Fruit fly (Drosophila melanogaster) whole organism, embryonic: ENCODE measurements around the gene Npc2f.

Experiments used
- Atf-2 ChIP-seq: fragments of 200-800 bp; sonication (Bioruptor generic); optimal IDR thresholded peaks from 2 replicates; lab custom pipeline; 2016; ENCODE audit warnings: missing biosample characterization, missing genetic modification characterization
- BEAF-32 ChIP-seq: fragments of 200-800 bp; sonication (Bioruptor generic); optimal IDR thresholded peaks from 3 replicates; lab custom pipeline; 2017; ENCODE audit warnings: missing biosample characterization, missing genetic modification characterization, mild to moderate bottlenecking, moderate library complexity, missing genetic modification reagents
- BtbVII ChIP-seq: fragments of 200-800 bp; sonication (Bioruptor generic); optimal IDR thresholded peaks from 3 replicates; lab custom pipeline; 2017; ENCODE audit warnings: missing biosample characterization, mild to moderate bottlenecking, missing genetic modification characterization
- CG10267 ChIP-seq: fragments of 200-800 bp; sonication (Bioruptor generic); optimal IDR thresholded peaks from 2 replicates; lab custom pipeline; 2018; ENCODE audit warnings: missing biosample characterization, mild to moderate bottlenecking, missing genetic modification characterization, moderate library complexity
- CG11723 ChIP-seq: fragments of 200-800 bp; sonication (Bioruptor generic); optimal IDR thresholded peaks from 2 replicates; lab custom pipeline; 2017; ENCODE audit warnings: missing biosample characterization, mild to moderate bottlenecking, missing genetic modification characterization
- CG12942 ChIP-seq: fragments of 200-800 bp; sonication (Bioruptor generic); optimal IDR thresholded peaks from 3 replicates; lab custom pipeline; 2016; ENCODE audit warnings: missing biosample characterization, missing genetic modification characterization
- CG13894 ChIP-seq: fragments of 200-800 bp; sonication (Bioruptor generic); optimal IDR thresholded peaks from 3 replicates; lab custom pipeline; 2018; ENCODE audit warnings: missing biosample characterization, mild to moderate bottlenecking, missing genetic modification characterization, moderate library complexity
- CG14441 ChIP-seq: fragments of 200-800 bp; sonication (Bioruptor generic); IDR thresholded peaks from 2 replicates; pipeline ENCODE4 v1.3.6; 2022; ENCODE audit warnings: missing biosample characterization, missing genetic modification characterization
- CG1529 ChIP-seq: fragments of 200-800 bp; sonication (Bioruptor generic); optimal IDR thresholded peaks from 3 replicates; lab custom pipeline; 2018; ENCODE audit warnings: missing biosample characterization, missing genetic modification characterization
- CG1603 ChIP-seq: fragments of 200-800 bp; sonication (Bioruptor generic); optimal IDR thresholded peaks from 2 replicates; lab custom pipeline; 2019; ENCODE audit warnings: missing biosample characterization, mild to moderate bottlenecking, missing genetic modification characterization, moderate library complexity
- CG18476 ChIP-seq: fragments of 200-800 bp; sonication (Bioruptor generic); optimal IDR thresholded peaks from 2 replicates; lab custom pipeline; 2016; ENCODE audit warnings: missing biosample characterization, mild to moderate bottlenecking, missing genetic modification characterization
- CG2120 ChIP-seq: fragments of 200-800 bp; sonication (Bioruptor generic); optimal IDR thresholded peaks from 3 replicates; lab custom pipeline; 2016; ENCODE audit warnings: missing biosample characterization, missing genetic modification characterization
- CG30403 ChIP-seq: fragments of 200-800 bp; sonication (Bioruptor generic); optimal IDR thresholded peaks from 3 replicates; lab custom pipeline; 2016; ENCODE audit warnings: missing biosample characterization, missing genetic modification characterization
- CG30431 ChIP-seq: fragments of 200-800 bp; sonication (Bioruptor generic); optimal IDR thresholded peaks from 2 replicates; lab custom pipeline; 2017; ENCODE audit warnings: missing biosample characterization, missing genetic modification characterization
- CG3838 ChIP-seq: fragments of 200-800 bp; sonication (Bioruptor generic); optimal IDR thresholded peaks from 3 replicates; lab custom pipeline; 2016; ENCODE audit warnings: missing biosample characterization, missing genetic modification characterization
- CG4820 ChIP-seq: fragments of 200-800 bp; sonication (Bioruptor generic); optimal IDR thresholded peaks from 3 replicates; lab custom pipeline; 2016; ENCODE audit warnings: missing biosample characterization, missing genetic modification characterization
- CG6254 ChIP-seq: fragments of 200-800 bp; sonication (Bioruptor generic); optimal IDR thresholded peaks from 3 replicates; lab custom pipeline; 2017; ENCODE audit warnings: mild to moderate bottlenecking, missing biosample characterization, missing genetic modification reagents, missing genetic modification characterization
- CG6689 ChIP-seq: fragments of 200-800 bp; sonication (Bioruptor generic); IDR thresholded peaks from 2 replicates; pipeline ENCODE4 v1.3.6; 2022; ENCODE audit warnings: missing biosample characterization, missing genetic modification characterization
- CG7745 ChIP-seq: fragments of 200-800 bp; sonication (Bioruptor generic); optimal IDR thresholded peaks from 2 replicates; lab custom pipeline; 2018; ENCODE audit warnings: missing biosample characterization, mild to moderate bottlenecking, missing genetic modification characterization, moderate library complexity
- CG9727 ChIP-seq: fragments of 200-800 bp; sonication (Bioruptor generic); optimal IDR thresholded peaks from 3 replicates; lab custom pipeline; 2017; ENCODE audit warnings: missing biosample characterization, mild to moderate bottlenecking, missing genetic modification characterization
- CTCF ChIP-seq: fragments of 200-800 bp; sonication (Bioruptor generic); optimal IDR thresholded peaks from 2 replicates; lab custom pipeline; 2017; ENCODE audit warnings: missing biosample characterization, mild to moderate bottlenecking, missing genetic modification characterization, moderate library complexity
- CkIIα-i1 ChIP-seq: fragments of 200-800 bp; sonication (Bioruptor generic); IDR thresholded peaks from 2 replicates; pipeline ENCODE4 v1.3.6; 2022; ENCODE audit warnings: missing biosample characterization, missing genetic modification characterization
- D19B ChIP-seq: fragments of 200-800 bp; sonication (Bioruptor generic); optimal IDR thresholded peaks from 2 replicates; lab custom pipeline; 2017; ENCODE audit warnings: missing biosample characterization, mild to moderate bottlenecking, missing genetic modification characterization
- Dip2 ChIP-seq: fragments of 200-800 bp; sonication (Bioruptor generic); IDR thresholded peaks from 2 replicates; pipeline ENCODE4 v1.3.6; 2022; ENCODE audit warnings: missing biosample characterization, missing genetic modification characterization
- Dip3 ChIP-seq: fragments of 200-800 bp; sonication (Bioruptor generic); optimal IDR thresholded peaks from 3 replicates; lab custom pipeline; 2016; ENCODE audit warnings: missing biosample characterization, missing genetic modification characterization
- Dll ChIP-seq: fragments of 200-800 bp; sonication (Bioruptor generic); IDR thresholded peaks from 4 replicates; pipeline ENCODE4 v1.3.6; 2022; ENCODE audit warnings: missing biosample characterization, missing genetic modification characterization; ENCODE audit not compliant: partially characterized antibody
- Dp ChIP-seq: fragments of 200-800 bp; sonication (Bioruptor generic); optimal IDR thresholded peaks from 2 replicates; lab custom pipeline; 2018; ENCODE audit warnings: missing biosample characterization, mild to moderate bottlenecking, missing genetic modification characterization, moderate library complexity
- E2f1 ChIP-seq: fragments of 200-800 bp; sonication (Bioruptor generic); IDR thresholded peaks from 2 replicates; pipeline ENCODE4 v1.3.6; 2022; ENCODE audit warnings: missing biosample characterization, missing genetic modification characterization
- Ets97D ChIP-seq: fragments of 200-800 bp; sonication (Bioruptor generic); optimal IDR thresholded peaks from 3 replicates; lab custom pipeline; 2016; ENCODE audit warnings: missing biosample characterization, missing genetic modification characterization
- Fer1 ChIP-seq: fragments of 200-800 bp; sonication (Bioruptor generic); optimal IDR thresholded peaks from 2 replicates; lab custom pipeline; 2017; ENCODE audit warnings: missing biosample characterization, mild to moderate bottlenecking, missing genetic modification characterization
- Fer2 ChIP-seq: fragments of 200-800 bp; sonication (Bioruptor generic); optimal IDR thresholded peaks from 2 replicates; lab custom pipeline; 2018; ENCODE audit warnings: missing biosample characterization, mild to moderate bottlenecking, missing genetic modification characterization, moderate library complexity
- Kr ChIP-seq: fragments of 200-800 bp; sonication (Bioruptor generic); optimal IDR thresholded peaks from 2 replicates; lab custom pipeline; 2017; ENCODE audit warnings: missing biosample characterization, mild to moderate bottlenecking, missing genetic modification characterization
- Optix ChIP-seq: fragments of 200-800 bp; sonication (Bioruptor generic); IDR thresholded peaks from 3 replicates; pipeline ENCODE4 v1.3.6; 2022; ENCODE audit warnings: missing biosample characterization, missing genetic modification characterization
- Ravus ChIP-seq: fragments of 200-800 bp; sonication (Bioruptor generic); IDR thresholded peaks from 2 replicates; pipeline ENCODE4 v1.3.6; 2022; ENCODE audit warnings: missing biosample characterization, missing genetic modification characterization
- amos ChIP-seq: fragments of 200-800 bp; sonication (Bioruptor generic); IDR thresholded peaks from 2 replicates; pipeline ENCODE4 v1.3.6; 2022; ENCODE audit warnings: missing biosample characterization, missing genetic modification characterization; ENCODE audit not compliant: partially characterized antibody
- cas ChIP-seq: fragments of 200-800 bp; sonication (Bioruptor generic); IDR thresholded peaks from 2 replicates; pipeline ENCODE4 v1.3.6; 2022; ENCODE audit warnings: missing biosample characterization, missing genetic modification characterization
- chm ChIP-seq: fragments of 200-800 bp; sonication (Bioruptor generic); IDR thresholded peaks from 2 replicates; pipeline ENCODE4 v1.3.6; 2022; ENCODE audit warnings: missing biosample characterization, missing genetic modification characterization
- chn ChIP-seq: fragments of 200-800 bp; sonication (Bioruptor generic); optimal IDR thresholded peaks from 2 replicates; lab custom pipeline; 2016; ENCODE audit warnings: missing biosample characterization, missing genetic modification characterization
- disco-r ChIP-seq: fragments of 200-800 bp; sonication (Bioruptor generic); optimal IDR thresholded peaks from 2 replicates; lab custom pipeline; 2016; ENCODE audit warnings: missing biosample characterization, missing genetic modification characterization
- eyg ChIP-seq: fragments of 200-800 bp; sonication (Bioruptor generic); optimal IDR thresholded peaks from 3 replicates; lab custom pipeline; 2016; ENCODE audit warnings: missing biosample characterization, missing genetic modification characterization
- fd3F ChIP-seq: fragments of 200-800 bp; sonication (Bioruptor generic); optimal IDR thresholded peaks from 2 replicates; lab custom pipeline; 2018; ENCODE audit warnings: missing biosample characterization, mild to moderate bottlenecking, missing genetic modification characterization, moderate library complexity
- fru ChIP-seq: fragments of >200 bp; optimal IDR thresholded peaks from 2 replicates; lab custom pipeline; 2017
- gce ChIP-seq: fragments of 200-800 bp; sonication (Bioruptor generic); IDR thresholded peaks from 3 replicates; pipeline ENCODE4 v1.3.6; 2022; ENCODE audit warnings: missing biosample characterization, missing genetic modification characterization
- grn ChIP-seq: fragments of 200-800 bp; sonication (Bioruptor generic); optimal IDR thresholded peaks from 3 replicates; lab custom pipeline; 2017; ENCODE audit warnings: missing biosample characterization, missing genetic modification characterization
- inv ChIP-seq: fragments of 200-800 bp; sonication (Bioruptor generic); IDR thresholded peaks from 2 replicates; pipeline ENCODE4 v1.3.6; 2022; ENCODE audit warnings: missing biosample characterization, missing genetic modification characterization; ENCODE audit not compliant: partially characterized antibody
- kni ChIP-seq: fragments of 200-800 bp; sonication (Bioruptor generic); optimal IDR thresholded peaks from 3 replicates; lab custom pipeline; 2017; ENCODE audit warnings: mild to moderate bottlenecking, missing biosample characterization, missing genetic modification reagents, missing genetic modification characterization
- p53 ChIP-seq: fragments of 200-800 bp; sonication (Bioruptor generic); optimal IDR thresholded peaks from 2 replicates; lab custom pipeline; 2016; ENCODE audit warnings: missing biosample characterization, missing genetic modification characterization
- slbo ChIP-seq: fragments of 200-800 bp; sonication (Bioruptor generic); IDR thresholded peaks from 2 replicates; pipeline ENCODE4 v1.3.6; 2022; ENCODE audit warnings: missing biosample characterization, missing genetic modification characterization
- sr ChIP-seq: fragments of 200-800 bp; sonication (Bioruptor generic); IDR thresholded peaks from 3 replicates; pipeline ENCODE4 v1.3.6; 2022; ENCODE audit warnings: missing biosample characterization, missing genetic modification characterization
- wdn ChIP-seq: fragments of 200-800 bp; sonication (Bioruptor generic); IDR thresholded peaks from 2 replicates; pipeline ENCODE4 v1.3.6; 2022; ENCODE audit warnings: missing biosample characterization, missing genetic modification characterization
- wek ChIP-seq: fragments of 200-800 bp; sonication (Bioruptor generic); optimal IDR thresholded peaks from 3 replicates; lab custom pipeline; 2018; ENCODE audit warnings: missing biosample characterization, mild to moderate bottlenecking, missing genetic modification characterization, moderate library complexity

Npc2f gene

dm6 chr3R:24186188-24186587, 48.5 kb downstream of the Npc2f start, which contains the start of gene mora (continued):
- TF ChIP-seq CG10267 (tag; lab: Kevin White, UChicago) = peak; percentile 22
- peak; percentile 59 for TF ChIP-seq CG1603
- peak; percentile 47 for TF ChIP-seq BEAF-32 (GFP tag; lab: Kevin White, UChicago)
- peak; percentile 93 for TF ChIP-seq Dp
- no peak for TF ChIP-seq CG18476 (GFP tag; lab: Kevin White, UChicago)
- TF ChIP-seq CG12942 (GFP tag; lab: Kevin White, UChicago) = no peak
- peak; percentile 13; the same call in 1 of the 2 replicates for TF ChIP-seq amos (GFP tag; lab: Robert Waterston, UW)
- TF ChIP-seq Ets97D (GFP tag; lab: Kevin White, UChicago) = peak; percentile 17
- TF ChIP-seq eyg (GFP tag; lab: Kevin White, UChicago) = no peak

- TF ChIP-seq CG9727 (GFP tag; lab: Kevin White, UChicago) = peak; percentile 71
- peak; percentile 12 for TF ChIP-seq D19B (GFP tag; lab: Kevin White, UChicago)
- peak; percentile 3 for TF ChIP-seq kni (GFP tag; lab: Kevin White, UChicago)
- peak; percentile 43 for TF ChIP-seq Fer2 (tag; lab: Kevin White, UChicago)
- peak; percentile 74 for TF ChIP-seq chm
- TF ChIP-seq CG7745 = no peak
- peak; percentile 32 for TF ChIP-seq BEAF-32 (GFP tag; lab: Kevin White, UChicago)
- peak; percentile 90 for TF ChIP-seq chn (GFP tag; lab: Kevin White, UChicago)
- no peak for TF ChIP-seq CG3838 (GFP tag; lab: Kevin White, UChicago)
- peak; percentile 16 for TF ChIP-seq p53 (GFP tag; lab: Kevin White, UChicago)
- no peak for TF ChIP-seq fru (lab: Kevin White, UChicago)
- TF ChIP-seq CG14441 (GFP tag; lab: Robert Waterston, UW) = peak; percentile 76
- peak; percentile 57 for TF ChIP-seq disco-r
- peak; percentile 75 for TF ChIP-seq Dll
- TF ChIP-seq Atf-2 (GFP tag; lab: Kevin White, UChicago) = peak; percentile 70
- no peak for TF ChIP-seq BtbVII
- TF ChIP-seq sr (GFP tag; lab: Robert Waterston, UW) = peak; percentile 45; the same call in 1 of the 3 replicates
- TF ChIP-seq CG13894 (tag; lab: Kevin White, UChicago) = no peak
- TF ChIP-seq CkIIα-i1 = no peak
- peak; percentile 81 for TF ChIP-seq wdn (GFP tag; lab: Robert Waterston, UW)
- TF ChIP-seq inv (GFP tag; lab: Robert Waterston, UW) = peak; percentile 81
- peak; percentile 36 for TF ChIP-seq CG30431 (GFP tag; lab: Kevin White, UChicago)
- TF ChIP-seq Kr (GFP tag; lab: Kevin White, UChicago) = no peak
- TF ChIP-seq Fer1 (GFP tag; lab: Kevin White, UChicago) = peak; percentile 54
- TF ChIP-seq fd3F = peak; percentile 68
- TF ChIP-seq Optix (GFP tag; lab: Robert Waterston, UW) = peak; percentile 92
- peak; percentile 91 for TF ChIP-seq CG2120
- TF ChIP-seq CG1529 (GFP tag; lab: Kevin White, UChicago) = no peak
- peak; percentile 59 for TF ChIP-seq CG4820 (GFP tag; lab: Kevin White, UChicago)
- peak; percentile 86 for TF ChIP-seq slbo (GFP tag; lab: Robert Waterston, UW)
- TF ChIP-seq Dip2 (GFP tag; lab: Robert Waterston, UW) = no peak
- peak; percentile 4; the same call in 1 of the 2 replicates for TF ChIP-seq Ravus (GFP tag; lab: Robert Waterston, UW)
- no peak for TF ChIP-seq CTCF (GFP tag; lab: Kevin White, UChicago)
- TF ChIP-seq wek (GFP tag; lab: Kevin White, UChicago) = peak; percentile 99
- peak; percentile 51 for TF ChIP-seq CG11723 (GFP tag; lab: Kevin White, UChicago)
- no peak for TF ChIP-seq grn (GFP tag; lab: Kevin White, UChicago)
- TF ChIP-seq gce = peak; percentile 38; the same call in 1 of the 3 replicates
- no peak for TF ChIP-seq CG6254 (GFP tag; lab: Kevin White, UChicago)
- 0 out of 2 replicates have a peak, but pooled peaks have one; percentile 9 for TF ChIP-seq cas (GFP tag; lab: Robert Waterston, UW)
- peak; percentile 75 for TF ChIP-seq E2f1 (GFP tag; lab: Robert Waterston, UW)
- peak; percentile 86 for TF ChIP-seq Dip3 (GFP tag; lab: Kevin White, UChicago)
- peak; percentile 87 for TF ChIP-seq CG30403
- peak; percentile 79 for TF ChIP-seq CG6689 (GFP tag; lab: Robert Waterston, UW)
Measured at dm6 chr3R:24188619-24189018, 50.9 kb downstream of the Npc2f start, which contains the start of gene CG5515. CG5515 (minus strand) TSS chr3R:24188896.
